Worm (Caenorhabditis elegans) whole organism, L4 larva: ENCODE measurements around the gene F28A12.10.

ENCODE experiments used
- F10B5.3 ChIP-seq: sonication (generic microtip); optimal IDR thresholded peaks from 2 replicates; lab custom pipeline; 2016; ENCODE audit warnings: mild to moderate bottlenecking, missing genetic modification characterization, missing compliant biosample characterization
- F49E8.2 ChIP-seq: sonication (generic microtip); optimal IDR thresholded peaks from 2 replicates; lab custom pipeline; 2016; ENCODE audit warnings: missing compliant biosample characterization, mild to moderate bottlenecking, missing genetic modification characterization, borderline replicate concordance
- Y105C5A.15 ChIP-seq: fragments of 200-800 bp; sonication (Bioruptor generic); IDR thresholded peaks from 2 replicates; pipeline ENCODE4 v1.3.6; 2022; ENCODE audit warnings: missing genetic modification characterization, missing compliant biosample characterization
- aha-1 ChIP-seq: fragments of 150-350 bp; peaks from one replicate; lab custom pipeline; 2014; ENCODE audit warnings: missing biosample characterization, missing genetic modification characterization
- aly-2 ChIP-seq: sonication (generic microtip); optimal IDR thresholded peaks from 2 replicates; lab custom pipeline; 2018; ENCODE audit warnings: missing biosample characterization, missing genetic modification characterization
- arid-1 ChIP-seq: fragments of 200-800 bp; sonication (Bioruptor generic); conservative IDR thresholded peaks from 2 replicates; pipeline ENCODE4 v1.3.6; 2022; ENCODE audit warnings: missing genetic modification reagents, missing genetic modification characterization, missing compliant biosample characterization
- ceh-20 ChIP-seq: fragments of 200-800 bp; sonication (Bioruptor generic); IDR thresholded peaks from 2 replicates; pipeline ENCODE4 v1.3.6; 2022; ENCODE audit warnings: missing genetic modification reagents, missing genetic modification characterization, missing compliant biosample characterization
- ceh-28 ChIP-seq: fragments of 150-350 bp; optimal IDR thresholded peaks from 2 replicates; lab custom pipeline; 2014; ENCODE audit warnings: missing biosample characterization, missing genetic modification reagents, missing genetic modification characterization
- ceh-32 ChIP-seq: sonication (generic microtip); optimal IDR thresholded peaks from 2 replicates; lab custom pipeline; 2016; ENCODE audit warnings: mild to moderate bottlenecking, missing genetic modification characterization, missing compliant biosample characterization; ENCODE audit not compliant: poor library complexity
- ces-1 ChIP-seq: fragments of 150-350 bp; sonication (generic microtip); optimal IDR thresholded peaks from 4 replicates; lab custom pipeline; 2014; ENCODE audit warnings: missing biosample characterization, missing genetic modification reagents, missing genetic modification characterization
- daf-8 ChIP-seq: fragments of 200-800 bp; sonication (Bioruptor generic); IDR thresholded peaks from 2 replicates; pipeline ENCODE4 v1.3.6; 2022; ENCODE audit warnings: missing genetic modification characterization, missing compliant biosample characterization
- dmd-6 ChIP-seq: fragments of 200-800 bp; sonication (Bioruptor generic); IDR thresholded peaks from 2 replicates; pipeline ENCODE4 v1.3.6; 2022; ENCODE audit warnings: missing genetic modification reagents, missing genetic modification characterization, missing compliant biosample characterization
- dmd-8 ChIP-seq: fragments of 200-800 bp; sonication (Bioruptor generic); IDR thresholded peaks from 2 replicates; pipeline ENCODE4 v1.3.6; 2022; ENCODE audit warnings: missing genetic modification characterization, missing compliant biosample characterization
- dmd-9 ChIP-seq: fragments of 200-800 bp; sonication (Bioruptor generic); IDR thresholded peaks from 2 replicates; pipeline ENCODE4 v1.3.6; 2022; ENCODE audit warnings: missing genetic modification reagents, missing genetic modification characterization, missing compliant biosample characterization
- dpl-1 ChIP-seq: fragments of 150-350 bp; optimal IDR thresholded peaks from 2 replicates; lab custom pipeline; 2014; ENCODE audit warnings: missing biosample characterization, missing genetic modification reagents, missing genetic modification characterization
- dve-1 ChIP-seq: sonication (generic microtip); optimal IDR thresholded peaks from 2 replicates; lab custom pipeline; 2017; ENCODE audit warnings: antibody characterized with exemption, mild to moderate bottlenecking, missing genetic modification characterization, missing compliant biosample characterization; ENCODE audit not compliant: insufficient read depth
- egl-43 ChIP-seq: fragments of 200-800 bp; sonication (Bioruptor generic); IDR thresholded peaks from 2 replicates; pipeline ENCODE4 v1.3.6; 2022; ENCODE audit warnings: missing genetic modification reagents, missing genetic modification characterization, missing compliant biosample characterization
- fos-1 ChIP-seq: fragments of 150-350 bp; optimal IDR thresholded peaks from 2 replicates; lab custom pipeline; 2014; ENCODE audit warnings: missing biosample characterization, missing genetic modification characterization
- hif-1 ChIP-seq, 2 experiments: sonication (generic microtip); optimal IDR thresholded peaks; 2 replicates each; lab custom pipeline; 2016 to 2017; ENCODE audit warnings: missing compliant biosample characterization in 2 of 2, missing genetic modification characterization in 2 of 2, missing genetic modification reagents in 2 of 2, missing genotype in 2 of 2, mild to moderate bottlenecking in 1 of 2
- hlh-11 ChIP-seq: fragments of 200-800 bp; sonication (Bioruptor generic); optimal IDR thresholded peaks from 2 replicates; lab custom pipeline; 2018; ENCODE audit warnings: mild to moderate bottlenecking, missing genetic modification characterization, missing compliant biosample characterization
- hmg-1.1 ChIP-seq: fragments of 200-800 bp; sonication (Bioruptor generic); IDR thresholded peaks from 2 replicates; pipeline ENCODE4 v1.3.6; 2022; ENCODE audit warnings: missing genetic modification reagents, missing genetic modification characterization, missing compliant biosample characterization
- jun-1 ChIP-seq: fragments of 150-350 bp; optimal IDR thresholded peaks from 2 replicates; lab custom pipeline; 2014; ENCODE audit warnings: missing biosample characterization, missing genetic modification reagents, missing genetic modification characterization
- lim-7 ChIP-seq: fragments of 200-800 bp; sonication (Bioruptor generic); IDR thresholded peaks from 2 replicates; pipeline ENCODE4 v1.3.6; 2022; ENCODE audit warnings: missing genetic modification characterization, missing compliant biosample characterization
- lin-13 ChIP-seq: fragments of 150-350 bp; optimal IDR thresholded peaks from 2 replicates; lab custom pipeline; 2014; ENCODE audit warnings: missing biosample characterization, missing genetic modification reagents, missing genetic modification characterization
- lin-15B ChIP-seq: fragments of 150-350 bp; sonication (generic microtip); optimal IDR thresholded peaks from 3 replicates; lab custom pipeline; 2014; ENCODE audit warnings: missing biosample characterization, missing genetic modification characterization
- lin-39 ChIP-seq: fragments of 150-350 bp; optimal IDR thresholded peaks from 2 replicates; lab custom pipeline; 2014; ENCODE audit warnings: missing biosample characterization, missing genetic modification reagents, missing genetic modification characterization
- lir-3 ChIP-seq: sonication (generic microtip); optimal IDR thresholded peaks from 2 replicates; lab custom pipeline; 2016; ENCODE audit warnings: mild to moderate bottlenecking, missing genetic modification characterization, missing compliant biosample characterization
- madf-9 ChIP-seq: fragments of 200-800 bp; sonication (Bioruptor generic); conservative IDR thresholded peaks from 2 replicates; pipeline ENCODE4 v1.3.6; 2022; ENCODE audit warnings: missing genetic modification reagents, missing genetic modification characterization, missing compliant biosample characterization
- mxl-2 ChIP-seq: fragments of 200-800 bp; sonication (Bioruptor generic); conservative IDR thresholded peaks from 2 replicates; pipeline ENCODE4 v1.3.6; 2022; ENCODE audit warnings: missing genetic modification reagents, missing genetic modification characterization, missing compliant biosample characterization
- mxl-3 ChIP-seq: fragments of 200-800 bp; sonication (Bioruptor generic); optimal IDR thresholded peaks from 2 replicates; lab custom pipeline; 2018; ENCODE audit warnings: mild to moderate bottlenecking, missing genetic modification characterization, missing compliant biosample characterization
- nhr-10 ChIP-seq: fragments of 150-350 bp; optimal IDR thresholded peaks from 2 replicates; lab custom pipeline; 2014; ENCODE audit warnings: missing biosample characterization, missing genetic modification characterization
- nhr-111 ChIP-seq: fragments of 200-800 bp; sonication (Bioruptor generic); optimal IDR thresholded peaks from 2 replicates; lab custom pipeline; 2018; ENCODE audit warnings: mild to moderate bottlenecking, missing genetic modification characterization, missing compliant biosample characterization
- nhr-237 ChIP-seq: sonication (generic microtip); optimal IDR thresholded peaks from 2 replicates; lab custom pipeline; 2017; ENCODE audit warnings: missing biosample characterization, missing genetic modification characterization
- nhr-28 ChIP-seq: fragments of 150-350 bp; optimal IDR thresholded peaks from 2 replicates; lab custom pipeline; 2014; ENCODE audit warnings: missing biosample characterization, missing genetic modification characterization
- nhr-42 ChIP-seq: fragments of 200-800 bp; sonication (Bioruptor generic); IDR thresholded peaks from 2 replicates; pipeline ENCODE4 v1.3.6; 2022; ENCODE audit warnings: missing genetic modification characterization, missing compliant biosample characterization
- nhr-48 ChIP-seq: sonication (generic microtip); optimal IDR thresholded peaks from 2 replicates; lab custom pipeline; 2016; ENCODE audit warnings: mild to moderate bottlenecking, missing genetic modification characterization, missing compliant biosample characterization
- nhr-77 ChIP-seq: fragments of 150-350 bp; optimal IDR thresholded peaks from 2 replicates; lab custom pipeline; 2014; ENCODE audit warnings: missing biosample characterization, missing genetic modification characterization
- php-3 ChIP-seq: fragments of 200-800 bp; sonication (Bioruptor generic); IDR thresholded peaks from 2 replicates; pipeline ENCODE4 v1.3.6; 2022; ENCODE audit warnings: missing genetic modification reagents, missing genetic modification characterization, missing compliant biosample characterization
- rbr-2 ChIP-seq: sonication (generic microtip); optimal IDR thresholded peaks from 2 replicates; lab custom pipeline; 2016; ENCODE audit warnings: missing genotype, missing genetic modification characterization, missing compliant biosample characterization
- set-16 ChIP-seq: fragments of 200-800 bp; sonication (Bioruptor generic); IDR thresholded peaks from 2 replicates; pipeline ENCODE4 v1.3.6; 2022; ENCODE audit warnings: missing genetic modification reagents, missing genetic modification characterization, missing compliant biosample characterization
- snpc-1.2 ChIP-seq: fragments of 200-800 bp; sonication (Bioruptor generic); IDR thresholded peaks from 2 replicates; pipeline ENCODE4 v1.3.6; 2022; ENCODE audit warnings: missing genetic modification reagents, missing genetic modification characterization, missing compliant biosample characterization
- tra-1 ChIP-seq: fragments of 200-800 bp; sonication (Bioruptor generic); IDR thresholded peaks from 2 replicates; pipeline ENCODE4 v1.3.6; 2022; ENCODE audit warnings: missing genetic modification reagents, missing genetic modification characterization, missing compliant biosample characterization
- unc-39 ChIP-seq: sonication (generic microtip); optimal IDR thresholded peaks from 2 replicates; lab custom pipeline; 2017; ENCODE audit warnings: missing biosample characterization, missing genetic modification characterization
- zfp-2 ChIP-seq: sonication (generic microtip); optimal IDR thresholded peaks from 2 replicates; lab custom pipeline; 2016; ENCODE audit warnings: mild to moderate bottlenecking, missing genetic modification characterization, missing compliant biosample characterization
- zip-2 ChIP-seq: fragments of 150-350 bp; optimal IDR thresholded peaks from 2 replicates; lab custom pipeline; 2014; ENCODE audit warnings: missing biosample characterization, missing genetic modification characterization
- ztf-11 ChIP-seq: fragments of 150-350 bp; optimal IDR thresholded peaks from 2 replicates; lab custom pipeline; 2014; ENCODE audit warnings: missing biosample characterization, missing genetic modification characterization
- ztf-7 ChIP-seq: fragments of 150-350 bp; optimal IDR thresholded peaks from 2 replicates; lab custom pipeline; 2014; ENCODE audit warnings: missing biosample characterization, missing genetic modification characterization

Gene F28A12.10

DNA sequence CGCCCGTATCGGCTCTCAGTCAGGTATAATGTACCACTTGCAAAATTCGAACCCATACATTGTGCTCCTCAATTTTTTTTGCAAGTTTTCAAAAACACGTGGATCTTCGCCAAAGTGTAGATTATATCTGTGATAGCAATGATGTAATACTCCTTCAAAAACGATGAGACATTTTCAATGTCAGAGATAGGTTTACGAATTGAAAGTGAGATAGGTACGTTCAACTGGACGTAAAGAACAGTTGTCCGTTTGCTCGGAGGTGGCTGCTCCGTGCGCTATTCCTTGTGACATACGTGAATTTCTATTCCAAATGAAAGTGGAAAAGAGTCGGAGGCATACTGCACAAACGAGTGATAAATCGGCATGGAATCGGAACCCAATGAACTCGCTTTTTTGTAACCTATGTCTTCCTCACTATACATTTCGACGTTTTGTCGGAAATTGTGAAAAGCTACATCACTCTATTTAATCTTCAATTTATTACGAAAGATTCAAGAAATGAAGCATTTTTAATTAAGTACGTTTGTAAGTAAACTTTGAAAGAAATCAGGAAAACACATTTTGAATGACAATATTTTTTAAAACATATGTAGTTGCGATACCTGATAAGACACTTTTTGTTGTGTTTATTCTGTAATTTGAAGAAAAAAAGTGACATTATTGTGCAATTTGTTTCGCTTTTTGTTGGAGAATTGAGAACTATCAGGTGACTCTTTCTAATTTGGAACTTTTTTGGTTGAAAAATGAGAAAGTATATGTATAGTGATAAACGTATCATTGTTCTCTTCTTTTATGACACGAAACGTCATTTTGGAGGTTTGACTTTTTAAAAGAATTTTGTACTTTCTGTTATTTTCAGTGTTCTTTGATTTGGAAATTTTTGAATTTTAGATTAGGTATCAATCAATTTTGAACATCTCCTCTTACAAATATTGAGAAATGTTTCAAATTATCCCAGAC is 17.2 kb upstream of the F28A12.10 start (continued):
- no peak for TF ChIP-seq rbr-2 (tag; lab: Kevin White, UChicago)
- TF ChIP-seq ztf-11: no peak
- no peak for TF ChIP-seq Y105C5A.15

DNA sequence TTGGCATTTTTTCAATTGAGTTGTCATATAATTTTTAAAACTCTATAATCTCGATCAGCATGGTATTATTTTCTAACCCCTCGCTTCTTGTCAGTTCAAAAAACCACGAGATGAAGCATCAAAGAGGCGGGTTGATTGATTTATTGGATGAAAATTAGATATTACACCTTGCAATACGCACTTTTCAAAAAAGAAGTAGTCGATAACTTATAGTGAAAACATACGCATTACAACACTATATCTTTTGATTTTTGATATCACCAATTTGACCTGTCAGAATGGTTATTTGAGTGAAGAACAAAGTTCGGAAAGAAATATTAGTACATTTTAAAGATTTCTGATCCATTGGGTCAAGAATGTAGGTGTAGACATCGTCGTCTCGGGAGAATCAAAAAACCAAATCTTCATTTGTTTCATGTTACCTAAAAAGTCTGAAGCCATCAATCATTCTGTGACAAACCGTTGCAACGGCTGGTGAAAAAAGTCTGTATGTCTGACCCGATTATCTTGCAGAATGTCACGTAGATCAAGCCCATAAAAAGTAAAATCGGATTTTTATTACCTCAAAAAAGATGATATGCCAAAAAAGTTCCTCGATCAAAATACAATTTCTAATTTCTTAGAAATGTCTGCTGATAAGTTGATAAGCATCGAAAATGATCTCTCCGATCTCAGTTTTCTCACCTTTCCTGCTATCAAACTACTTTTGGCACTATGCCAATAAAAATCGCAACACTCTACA is 15.7 kb upstream of the F28A12.10 start:
- TF ChIP-seq F10B5.3 (tag; lab: Kevin White, UChicago) (no peak), set-16 (GFP tag; lab: Robert Waterston, UW) (no peak), ztf-11 (no peak), lin-39 (no peak), lin-13 (GFP tag; lab: Kevin White, UChicago) (no peak), nhr-77 (tag; lab: Kevin White, UChicago) (no peak), lim-7 (GFP tag; lab: Robert Waterston, UW) (no peak), mxl-3 (GFP tag; lab: Kevin White, UChicago) (no peak), fos-1 (tag; lab: Kevin White, UChicago) (no peak), aly-2 (no peak), dmd-9 (GFP tag; lab: Robert Waterston, UW) (no peak), unc-39 (tag; lab: Kevin White, UChicago) (no peak), egl-43 (no peak), F49E8.2 (tag; lab: Kevin White, UChicago) (no peak), hmg-1.1 (GFP tag; lab: Robert Waterston, UW) (0 out of 2 replicates have a peak, but pooled peaks have one; percentile 13), hlh-11 (tag; lab: Kevin White, UChicago) (peak; percentile 63), nhr-28 (tag; lab: Kevin White, UChicago) (peak; percentile 61), madf-9 (GFP tag; lab: Robert Waterston, UW) (no peak), snpc-1.2 (GFP tag; lab: Robert Waterston, UW) (no peak), jun-1 (tag; lab: Kevin White, UChicago) (no peak), dmd-8 (no peak), ces-1 (no peak), ceh-20 (GFP tag; lab: Robert Waterston, UW) (peak; percentile 91), nhr-48 (tag; lab: Kevin White, UChicago) (peak; percentile 67), dmd-6 (GFP tag; lab: Robert Waterston, UW) (peak; percentile 92), nhr-42 (GFP tag; lab: Robert Waterston, UW) (no peak), php-3 (GFP tag; lab: Robert Waterston, UW) (peak; percentile 88), mxl-2 (GFP tag; lab: Robert Waterston, UW) (0 out of 2 replicates have a peak, but pooled peaks have one; percentile 27), arid-1 (GFP tag; lab: Robert Waterston, UW) (no peak), dpl-1 (no peak), aha-1 (tag; lab: Kevin White, UChicago) (peak; percentile 87), nhr-237 (no peak), daf-8 (GFP tag; lab: Robert Waterston, UW) (no peak), zip-2 (tag; lab: Kevin White, UChicago) (no peak), ceh-32 (tag; lab: Kevin White, UChicago) (no peak), ztf-7 (tag; lab: Kevin White, UChicago) (no peak), lir-3 (tag; lab: Kevin White, UChicago) (no peak), hif-1 (tag; optimal IDR thresholded peaks at IDR 0.05; lab: Kevin White, UChicago) (peak; percentile 30 to 73), dve-1 (tag; lab: Kevin White, UChicago) (no peak), zfp-2 (no peak), ceh-28 (tag; lab: Kevin White, UChicago) (no peak), nhr-111 (no peak), nhr-10 (tag; lab: Kevin White, UChicago) (no peak), lin-15B (no peak), tra-1 (GFP tag; lab: Robert Waterston, UW) (peak; percentile 89; the same call in 1 of the 2 replicates)
